Fruit fly (Drosophila melanogaster): ENCODE results near the gene Ubc87F.

dm6 chr3R:13746066-13746673 lies 28.2 kb upstream of the Ubc87F start:
- TF ChIP-seq usp (GFP tag; optimal IDR thresholded peaks at IDR 0.05): no peak
- TF ChIP-seq ey (GFP tag; optimal IDR thresholded peaks at IDR 0.05): no peak

All from whole organism, wandering third instar larva.